Fruit fly (Drosophila melanogaster) whole organism, embryonic: ENCODE data around the gene 14-3-3epsilon.

ENCODE experiments used
- ATbp ChIP-seq: fragments of 200-800 bp; sonication (Bioruptor generic); optimal IDR thresholded peaks from 2 replicates; lab custom pipeline; 2017; ENCODE audit warnings: missing biosample characterization, mild to moderate bottlenecking, missing genetic modification characterization, missing genetic modification reagents
- Bdp1 ChIP-seq: fragments of 200-800 bp; sonication (Bioruptor generic); optimal IDR thresholded peaks from 3 replicates; lab custom pipeline; 2016; ENCODE audit warnings: missing biosample characterization, missing genetic modification characterization
- Bteb2 ChIP-seq: fragments of 200-800 bp; sonication (Bioruptor generic); optimal IDR thresholded peaks from 2 replicates; lab custom pipeline; 2016; ENCODE audit warnings: missing biosample characterization, missing genetic modification characterization
- C15 ChIP-seq: fragments of 200-800 bp; sonication (Bioruptor generic); IDR thresholded peaks from 3 replicates; pipeline ENCODE4 v1.3.6; 2022; ENCODE audit warnings: missing biosample characterization, missing genetic modification characterization
- CG10267 ChIP-seq: fragments of 200-800 bp; sonication (Bioruptor generic); optimal IDR thresholded peaks from 2 replicates; lab custom pipeline; 2018; ENCODE audit warnings: missing biosample characterization, mild to moderate bottlenecking, missing genetic modification characterization, moderate library complexity
- CG10321 ChIP-seq: fragments of 200-800 bp; sonication (Bioruptor generic); IDR thresholded peaks from 2 replicates; pipeline ENCODE4 v1.3.6; 2022; ENCODE audit warnings: missing biosample characterization, missing genetic modification characterization
- CG11723 ChIP-seq: fragments of 200-800 bp; sonication (Bioruptor generic); optimal IDR thresholded peaks from 2 replicates; lab custom pipeline; 2017; ENCODE audit warnings: missing biosample characterization, mild to moderate bottlenecking, missing genetic modification characterization
- CG12155 ChIP-seq: fragments of 200-800 bp; sonication (Bioruptor generic); optimal IDR thresholded peaks from 3 replicates; lab custom pipeline; 2016; ENCODE audit warnings: missing biosample characterization, missing genetic modification characterization
- CG1233 ChIP-seq: fragments of 200-800 bp; sonication (Bioruptor generic); optimal IDR thresholded peaks from 4 replicates; lab custom pipeline; 2018; ENCODE audit warnings: missing biosample characterization, mild to moderate bottlenecking, missing genetic modification characterization
- CG12769 ChIP-seq: fragments of 200-800 bp; sonication (Bioruptor generic); optimal IDR thresholded peaks from 2 replicates; lab custom pipeline; 2019; ENCODE audit warnings: missing biosample characterization, mild to moderate bottlenecking, missing genetic modification characterization, moderate library complexity
- CG16863 ChIP-seq: fragments of 200-800 bp; sonication (Bioruptor generic); optimal IDR thresholded peaks from 3 replicates; lab custom pipeline; 2016; ENCODE audit warnings: missing biosample characterization, missing genetic modification characterization
- CG17361 ChIP-seq: fragments of 200-800 bp; sonication (Bioruptor generic); IDR thresholded peaks from 3 replicates; pipeline ENCODE4 v1.3.6; 2022; ENCODE audit warnings: missing biosample characterization, missing genetic modification characterization
- CG18262 ChIP-seq: fragments of 200-800 bp; optimal IDR thresholded peaks from 3 replicates; lab custom pipeline; 2019; ENCODE audit warnings: missing biosample characterization, mild to moderate bottlenecking, missing genetic modification characterization, moderate library complexity
- CG2875 ChIP-seq: fragments of 200-800 bp; sonication (Bioruptor generic); optimal IDR thresholded peaks from 2 replicates; lab custom pipeline; 2017; ENCODE audit warnings: missing biosample characterization, mild to moderate bottlenecking, missing genetic modification characterization, missing genetic modification reagents
- CG31441 ChIP-seq: fragments of 200-800 bp; sonication (Bioruptor generic); IDR thresholded peaks from 2 replicates; pipeline ENCODE4 v1.3.6; 2022; ENCODE audit warnings: missing biosample characterization, missing genetic modification characterization
- CG32532 ChIP-seq: fragments of 200-800 bp; sonication (Bioruptor generic); IDR thresholded peaks from 2 replicates; pipeline ENCODE4 v1.3.6; 2022; ENCODE audit warnings: missing biosample characterization, missing genetic modification characterization
- CG3281 ChIP-seq: fragments of 200-800 bp; sonication (Bioruptor generic); optimal IDR thresholded peaks from 3 replicates; lab custom pipeline; 2017; ENCODE audit warnings: missing biosample characterization, mild to moderate bottlenecking, missing genetic modification characterization
- CG33213 ChIP-seq: fragments of 200-800 bp; sonication (Bioruptor generic); optimal IDR thresholded peaks from 3 replicates; lab custom pipeline; 2016; ENCODE audit warnings: missing biosample characterization, missing genetic modification characterization
- CG34224 ChIP-seq: fragments of 200-800 bp; sonication (Bioruptor generic); IDR thresholded peaks from 3 replicates; pipeline ENCODE4 v1.3.6; 2022; ENCODE audit warnings: missing biosample characterization, missing genetic modification characterization; ENCODE audit not compliant: partially characterized antibody
- CG42726 ChIP-seq: fragments of 200-800 bp; sonication (Bioruptor generic); IDR thresholded peaks from 2 replicates; pipeline ENCODE4 v1.3.6; 2022; ENCODE audit warnings: missing biosample characterization, missing genetic modification characterization; ENCODE audit not compliant: partially characterized antibody
- CG4820 ChIP-seq: fragments of 200-800 bp; sonication (Bioruptor generic); optimal IDR thresholded peaks from 3 replicates; lab custom pipeline; 2016; ENCODE audit warnings: missing biosample characterization, missing genetic modification characterization
- CG6813 ChIP-seq: fragments of 200-800 bp; sonication (Bioruptor generic); optimal IDR thresholded peaks from 2 replicates; lab custom pipeline; 2017; ENCODE audit warnings: missing biosample characterization, missing genetic modification characterization, mild to moderate bottlenecking, moderate library complexity, missing genetic modification reagents
- CG7987 ChIP-seq: fragments of 200-800 bp; sonication (Bioruptor generic); optimal IDR thresholded peaks from 2 replicates; lab custom pipeline; 2018; ENCODE audit warnings: missing biosample characterization, mild to moderate bottlenecking, missing genetic modification characterization, moderate library complexity
- Deaf1 ChIP-seq: fragments of 200-800 bp; optimal IDR thresholded peaks from 3 replicates; lab custom pipeline; 2019; ENCODE audit warnings: missing biosample characterization, mild to moderate bottlenecking, missing genetic modification characterization, moderate library complexity
- Doc2 ChIP-seq: fragments of 200-800 bp; sonication (Bioruptor generic); IDR thresholded peaks from 2 replicates; pipeline ENCODE4 v1.3.6; 2022; ENCODE audit warnings: missing biosample characterization, missing genetic modification characterization
- Doc3 ChIP-seq: fragments of 200-800 bp; sonication (Bioruptor generic); IDR thresholded peaks from 3 replicates; pipeline ENCODE4 v1.3.6; 2022; ENCODE audit warnings: missing biosample characterization, missing genetic modification characterization; ENCODE audit not compliant: partially characterized antibody
- Drgx ChIP-seq: fragments of 200-800 bp; sonication (Bioruptor generic); IDR thresholded peaks from 2 replicates; pipeline ENCODE4 v1.3.6; 2022; ENCODE audit warnings: missing biosample characterization, missing genetic modification characterization
- Fer3 ChIP-seq: fragments of 200-800 bp; sonication (Bioruptor generic); optimal IDR thresholded peaks from 2 replicates; lab custom pipeline; 2018; ENCODE audit warnings: missing biosample characterization, mild to moderate bottlenecking, missing genetic modification characterization, moderate library complexity
- Hr3 ChIP-seq: fragments of 200-800 bp; sonication (Bioruptor generic); optimal IDR thresholded peaks from 3 replicates; lab custom pipeline; 2016; ENCODE audit warnings: missing biosample characterization, missing genetic modification characterization
- Mrtf ChIP-seq: fragments of 200-800 bp; sonication (Bioruptor generic); IDR thresholded peaks from 3 replicates; pipeline ENCODE4 v1.3.6; 2022; ENCODE audit warnings: missing biosample characterization, missing genetic modification characterization
- Scr ChIP-seq: fragments of 200-800 bp; sonication (Bioruptor generic); IDR thresholded peaks from 2 replicates; pipeline ENCODE4 v1.3.6; 2022; ENCODE audit warnings: missing biosample characterization, missing genetic modification characterization; ENCODE audit not compliant: partially characterized antibody
- Sin3A ChIP-seq: fragments of >200 bp; optimal IDR thresholded peaks from 2 replicates; lab custom pipeline; 2018
- Stat92E ChIP-seq, 3 experiments: fragments of >200 bp in 2 of 3; fragments of 200-800 bp in 1 of 3; sonication (Bioruptor generic) in 1 of 3; optimal IDR thresholded peaks; 2 replicates each; lab custom pipeline; 2017 to 2019; ENCODE audit warnings: missing biosample characterization in 3 of 3, missing genetic modification characterization in 3 of 3, mild to moderate bottlenecking in 1 of 3, moderate library complexity in 1 of 3
- Taf1 ChIP-seq: fragments of 200-800 bp; sonication (Bioruptor generic); IDR thresholded peaks from 2 replicates; pipeline ENCODE4 v1.3.6; 2022; ENCODE audit warnings: missing biosample characterization, missing genetic modification characterization
- corto ChIP-seq: fragments of 200-800 bp; sonication (Bioruptor generic); optimal IDR thresholded peaks from 2 replicates; lab custom pipeline; 2016; ENCODE audit warnings: missing biosample characterization, mild to moderate bottlenecking, missing genetic modification characterization, moderate library complexity
- croc ChIP-seq: fragments of 200-800 bp; sonication (Bioruptor generic); conservative IDR thresholded peaks from 3 replicates; pipeline ENCODE4 v1.3.6; 2022; ENCODE audit warnings: missing biosample characterization, missing genetic modification characterization
- esg ChIP-seq: fragments of 200-800 bp; sonication (Bioruptor generic); conservative IDR thresholded peaks from 2 replicates; pipeline ENCODE4 v1.3.6; 2022; ENCODE audit warnings: missing biosample characterization, missing genetic modification characterization
- fd102C ChIP-seq: fragments of 200-800 bp; sonication (Bioruptor generic); optimal IDR thresholded peaks from 2 replicates; lab custom pipeline; 2018; ENCODE audit warnings: missing biosample characterization, mild to moderate bottlenecking, missing genetic modification characterization, moderate library complexity
- gcm2 ChIP-seq: fragments of 200-800 bp; sonication (Bioruptor generic); optimal IDR thresholded peaks from 2 replicates; lab custom pipeline; 2016; ENCODE audit warnings: missing biosample characterization, missing genetic modification characterization
- hb ChIP-seq: fragments of 200-800 bp; sonication (Bioruptor generic); IDR thresholded peaks from 3 replicates; pipeline ENCODE4 v1.3.6; 2022; ENCODE audit warnings: missing biosample characterization, missing genetic modification characterization; ENCODE audit not compliant: partially characterized antibody
- peb ChIP-seq: fragments of 200-800 bp; sonication (Bioruptor generic); IDR thresholded peaks from 2 replicates; pipeline ENCODE4 v1.3.6; 2022; ENCODE audit warnings: missing biosample characterization, missing genetic modification characterization
- pho ChIP-seq: fragments of 200-800 bp; sonication (Bioruptor generic); optimal IDR thresholded peaks from 2 replicates; lab custom pipeline; 2016; ENCODE audit warnings: missing biosample characterization, missing genetic modification characterization
- schlank ChIP-seq: fragments of 200-800 bp; sonication (Bioruptor generic); optimal IDR thresholded peaks from 2 replicates; lab custom pipeline; 2018; ENCODE audit warnings: missing biosample characterization, mild to moderate bottlenecking, missing genetic modification characterization
- slbo ChIP-seq: fragments of 200-800 bp; sonication (Bioruptor generic); IDR thresholded peaks from 2 replicates; pipeline ENCODE4 v1.3.6; 2022; ENCODE audit warnings: missing biosample characterization, missing genetic modification characterization
- tin ChIP-seq: fragments of 200-800 bp; sonication (Bioruptor generic); optimal IDR thresholded peaks from 3 replicates; lab custom pipeline; 2016; ENCODE audit warnings: missing biosample characterization, missing genetic modification characterization
- vnd ChIP-seq: fragments of 200-800 bp; sonication (Bioruptor generic); IDR thresholded peaks from 3 replicates; pipeline ENCODE4 v1.3.6; 2022; ENCODE audit warnings: missing biosample characterization, missing genetic modification characterization; ENCODE audit not compliant: partially characterized antibody
- wdn ChIP-seq: fragments of 200-800 bp; sonication (Bioruptor generic); IDR thresholded peaks from 2 replicates; pipeline ENCODE4 v1.3.6; 2022; ENCODE audit warnings: missing biosample characterization, missing genetic modification characterization
- z ChIP-seq: fragments of 200-800 bp; sonication (Bioruptor generic); IDR thresholded peaks from 3 replicates; pipeline ENCODE4 v1.3.6; 2022; ENCODE audit warnings: missing biosample characterization, missing genetic modification characterization
- zfh1 ChIP-seq: fragments of 200-800 bp; sonication (Bioruptor generic); IDR thresholded peaks from 3 replicates; pipeline ENCODE4 v1.3.6; 2022; ENCODE audit warnings: missing biosample characterization, missing genetic modification characterization

The 14-3-3epsilon gene

DNA sequence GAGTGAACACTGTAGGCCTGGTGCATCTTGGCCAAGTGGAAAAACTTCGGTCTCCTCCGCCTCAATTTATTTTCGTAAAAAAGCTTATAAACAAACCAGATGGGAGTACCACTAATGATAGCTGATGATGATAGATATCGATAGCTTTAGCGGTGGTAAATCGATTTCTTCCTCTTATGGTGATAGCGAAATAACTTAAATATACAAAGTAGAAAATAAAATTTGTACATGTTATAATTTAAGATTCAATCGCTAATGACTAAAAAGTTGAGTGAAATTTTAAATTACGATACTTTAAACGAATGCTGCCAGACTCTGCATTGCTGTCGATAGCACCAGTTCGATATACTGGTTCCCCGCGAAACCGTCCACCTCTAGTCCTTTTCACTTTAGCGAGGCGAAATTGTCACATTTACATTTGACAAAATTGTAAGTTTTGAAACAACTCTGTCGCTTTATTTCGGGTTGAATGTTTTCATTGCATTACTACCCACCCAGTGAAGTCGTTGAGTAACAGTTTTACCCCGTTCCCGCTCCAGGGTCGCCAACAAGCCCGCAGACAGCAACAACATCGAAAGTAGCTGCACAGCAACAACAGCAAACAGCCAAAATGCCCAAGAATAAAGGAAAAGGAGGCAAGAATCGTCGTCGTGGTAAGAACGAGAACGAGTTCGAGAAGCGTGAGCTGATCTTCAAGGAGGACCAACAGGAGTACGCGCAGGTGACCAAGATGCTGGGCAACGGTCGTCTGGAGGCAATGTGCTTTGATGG is 32.2 kb downstream of the 14-3-3epsilon start, which contains the start of the genes Vps39 and eIF1A (continued):
- TF ChIP-seq CG6813 (GFP tag; lab: Kevin White, UChicago) (no peak), CG1233 (no peak), CG34224 (GFP tag; lab: Robert Waterston, UW) (peak; percentile 93), hb (GFP tag; lab: Robert Waterston, UW) (peak; percentile 82; the same call in 2 of the 3 replicates), Mrtf (GFP tag; lab: Robert Waterston, UW) (no peak), Scr (peak; percentile 92), fd102C (GFP tag; lab: Kevin White, UChicago) (no peak), C15 (GFP tag; lab: Robert Waterston, UW) (no peak), z (GFP tag; lab: Robert Waterston, UW) (no peak), corto (no peak), CG16863 (GFP tag; lab: Kevin White, UChicago) (no peak), Taf1 (GFP tag; lab: Robert Waterston, UW) (no peak), peb (no peak), vnd (GFP tag; lab: Robert Waterston, UW) (peak; percentile 89), CG2875 (GFP tag; lab: Kevin White, UChicago) (no peak), CG31441 (GFP tag; lab: Robert Waterston, UW) (0 out of 2 replicates have a peak, but pooled peaks have one; percentile 30), Drgx (no peak), Stat92E (GFP tag; optimal IDR thresholded peaks at IDR 0.05; lab: Kevin White, UChicago) (no peak), wdn (GFP tag; lab: Robert Waterston, UW) (peak; percentile 19; the same call in 1 of the 2 replicates), Deaf1 (peak; percentile 1), Fer3 (no peak), CG3281 (GFP tag; lab: Kevin White, UChicago) (no peak), CG32532 (GFP tag; lab: Robert Waterston, UW) (0 out of 2 replicates have a peak, but pooled peaks have one; percentile 35), ATbp (GFP tag; lab: Kevin White, UChicago) (no peak), gcm2 (GFP tag; lab: Kevin White, UChicago) (no peak), pho (GFP tag; lab: Kevin White, UChicago) (peak; percentile 64), CG10267 (peak; percentile 46), slbo (GFP tag; lab: Robert Waterston, UW) (peak; percentile 56), schlank (tag; lab: Kevin White, UChicago) (no peak), Doc2 (GFP tag; lab: Robert Waterston, UW) (no peak), CG33213 (GFP tag; lab: Kevin White, UChicago) (peak; percentile 5), CG18262 (tag; lab: Kevin White, UChicago) (peak; percentile 45), tin (peak; percentile 31), Bdp1 (GFP tag; lab: Kevin White, UChicago) (no peak), Bteb2 (GFP tag; lab: Kevin White, UChicago) (no peak), CG10321 (GFP tag; lab: Robert Waterston, UW) (no peak), CG11723 (GFP tag; lab: Kevin White, UChicago) (no peak), Doc3 (GFP tag; lab: Robert Waterston, UW) (peak; percentile 84), CG12155 (GFP tag; lab: Kevin White, UChicago) (peak; percentile 1), zfh1 (GFP tag; lab: Robert Waterston, UW) (no peak), CG12769 (no peak), CG42726 (GFP tag; lab: Robert Waterston, UW) (no peak), CG17361 (GFP tag; lab: Robert Waterston, UW) (peak; percentile 46; the same call in 1 of the 3 replicates), CG7987 (GFP tag; lab: Kevin White, UChicago) (no peak), esg (GFP tag; lab: Robert Waterston, UW) (no peak), croc (no peak), Sin3A (lab: Kevin White, UChicago) (peak; percentile 80), Hr3 (GFP tag; lab: Kevin White, UChicago) (no peak), CG4820 (GFP tag; lab: Kevin White, UChicago) (no peak)
